Worm (Caenorhabditis elegans): Measurements from ENCODE around the gene ZK686.6.

DNA sequence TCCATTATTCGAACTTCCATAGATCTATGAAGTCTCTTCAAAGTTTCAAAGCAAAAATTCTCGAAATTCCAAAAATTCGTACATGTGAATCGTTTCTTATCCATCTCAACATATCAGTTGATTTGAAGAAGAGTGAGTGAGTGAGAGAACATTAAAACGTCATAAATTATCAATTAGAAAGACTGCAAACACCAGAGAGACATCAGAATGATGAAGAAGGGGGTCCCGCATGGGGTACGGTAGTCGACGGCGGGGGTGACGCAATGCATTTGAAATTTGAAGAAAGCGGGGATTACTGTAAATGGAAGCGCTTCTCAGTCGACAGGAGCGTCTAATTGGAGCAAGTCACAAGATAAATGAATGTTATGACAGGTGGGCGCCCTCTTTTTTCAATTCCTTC lies 17.7 kb upstream of the ZK686.6 start:
- TF ChIP-seq cog-1 (tag; optimal IDR thresholded peaks at IDR 0.05) (no peak), flt-1 (GFP tag; IDR thresholded peaks at IDR 0.05) (no peak), T22C8.4 (GFP tag; IDR thresholded peaks at IDR 0.05) (no peak), ref-1 (GFP tag; conservative IDR thresholded peaks at IDR 0.05) (no peak)

Measured in whole organism, midembryonic.